Fruit fly (Drosophila melanogaster): ENCODE data around the gene CG43783.
A peak's percentile ranks its signal among the peaks of the same experiment; 100 is the strongest.

CG43783 gene

dm6 chr3L:8953199-8953956 is 694 bp downstream of the CG43783 start (continued):
- TF ChIP-seq CG11560 (tag; IDR thresholded peaks at IDR 0.05), result no peak
- peak; percentile 50; the same call in 1 of the 2 replicates for TF ChIP-seq Xrp1 (GFP tag; IDR thresholded peaks at IDR 0.05)
- no peak for TF ChIP-seq ttk (GFP tag; IDR thresholded peaks at IDR 0.05)
- no peak for TF ChIP-seq esg (GFP tag; conservative IDR thresholded peaks at IDR 0.05)
- peak; percentile 25 for TF ChIP-seq slbo (GFP tag; IDR thresholded peaks at IDR 0.05)
- TF ChIP-seq CG15269 (tag; optimal IDR thresholded peaks at IDR 0.05), result peak; percentile 77
- no peak for TF ChIP-seq cg (GFP tag; optimal IDR thresholded peaks at IDR 0.05)
- no peak for TF ChIP-seq CG14965 (GFP tag; optimal IDR thresholded peaks at IDR 0.05; ENCODE audit: borderline replicate concordance)
- no peak for TF ChIP-seq ERR (GFP tag; optimal IDR thresholded peaks at IDR 0.05)
- no peak for TF ChIP-seq sd (tag; optimal IDR thresholded peaks at IDR 0.05)
- TF ChIP-seq zen2 (GFP tag; IDR thresholded peaks at IDR 0.05; ENCODE audit: partially characterized antibody), result no peak
- no peak for TF ChIP-seq grn (GFP tag; optimal IDR thresholded peaks at IDR 0.05)
- no peak for TF ChIP-seq trh (GFP tag; optimal IDR thresholded peaks at IDR 0.05)
- TF ChIP-seq HHEX (GFP tag; optimal IDR thresholded peaks at IDR 0.05), result peak; percentile 75
- peak in 1 of 2 experiments; percentile 34 for TF ChIP-seq chif (GFP tag; optimal IDR thresholded peaks at IDR 0.05)
- no peak for TF ChIP-seq Doc3 (GFP tag; IDR thresholded peaks at IDR 0.05; ENCODE audit: partially characterized antibody)
- TF ChIP-seq Oli (tag; optimal IDR thresholded peaks at IDR 0.05), result peak; percentile 74
- TF ChIP-seq ranshi (GFP tag; IDR thresholded peaks at IDR 0.05), result no peak; the same call in 1 of the 2 replicates
- no peak for TF ChIP-seq mam (GFP tag; optimal IDR thresholded peaks at IDR 0.05)

- TF ChIP-seq CG15514 (GFP tag; optimal IDR thresholded peaks at IDR 0.05) (no peak), Bteb2 (GFP tag; optimal IDR thresholded peaks at IDR 0.05) (no peak), CG12391 (tag; optimal IDR thresholded peaks at IDR 0.05) (no peak), D19B (GFP tag; optimal IDR thresholded peaks at IDR 0.05) (no peak), Drgx (GFP tag; IDR thresholded peaks at IDR 0.05) (no peak), cad (GFP tag; optimal IDR thresholded peaks at IDR 0.05) (no peak), CG33557 (GFP tag; optimal IDR thresholded peaks at IDR 0.05) (no peak), CG4360 (GFP tag; IDR thresholded peaks at IDR 0.05) (0 out of 2 replicates have a peak, but pooled peaks have one; percentile 4), CG2202 (tag; optimal IDR thresholded peaks at IDR 0.05) (no peak), en (GFP tag; optimal IDR thresholded peaks at IDR 0.05) (no peak), z (GFP tag; IDR thresholded peaks at IDR 0.05) (no peak), CG4707 (GFP tag; optimal IDR thresholded peaks at IDR 0.05) (no peak), CG3163 (GFP tag; optimal IDR thresholded peaks at IDR 0.05) (no peak), Nf-YC (tag; optimal IDR thresholded peaks at IDR 0.05) (peak; percentile 26), CG8765 (GFP tag; IDR thresholded peaks at IDR 0.05) (no peak), CG9437 (GFP tag; optimal IDR thresholded peaks at IDR 0.05) (no peak), CG14860 (GFP tag; IDR thresholded peaks at IDR 0.05; ENCODE audit: partially characterized antibody) (no peak), Ravus (GFP tag; IDR thresholded peaks at IDR 0.05) (no peak), CG4854 (GFP tag; optimal IDR thresholded peaks at IDR 0.05) (no peak), unc-4 (GFP tag; IDR thresholded peaks at IDR 0.05; ENCODE audit: partially characterized antibody) (no peak), GATAe (GFP tag; conservative IDR thresholded peaks at IDR 0.05) (no peak), CG14710 (tag; optimal IDR thresholded peaks at IDR 0.05) (no peak), Mad (GFP tag; optimal IDR thresholded peaks at IDR 0.05) (no peak), HLH54F (GFP tag; optimal IDR thresholded peaks at IDR 0.05) (no peak), CG17802 (tag; optimal IDR thresholded peaks at IDR 0.05) (no peak), CG3407 (GFP tag; optimal IDR thresholded peaks at IDR 0.05) (no peak), Nf-YB (GFP tag; optimal IDR thresholded peaks at IDR 0.05) (no peak), H15 (GFP tag; IDR thresholded peaks at IDR 0.05) (no peak), CG2712 (tag; optimal IDR thresholded peaks at IDR 0.05) (no peak)
Observed at dm6 chr3L:8952549-8953198, 1.4 kb downstream of the CG43783 start.

All from whole organism, embryonic.